Fruit fly (Drosophila melanogaster): ENCODE results near the gene p24-1.

- TF ChIP-seq CG11617 (GFP tag; optimal IDR thresholded peaks at IDR 0.05) = no peak
- TF ChIP-seq cnc (optimal IDR thresholded peaks at IDR 0.05) = no peak
- no peak for TF ChIP-seq CG14711 (tag; optimal IDR thresholded peaks at IDR 0.05)
- TF ChIP-seq kay (GFP tag; ENCODE audit: borderline replicate concordance) = no peak
- TF ChIP-seq CG7101 (tag; optimal IDR thresholded peaks at IDR 0.05) = no peak
- no peak for TF ChIP-seq CG7045 (GFP tag; optimal IDR thresholded peaks at IDR 0.05)
- TF ChIP-seq Clk (GFP tag; optimal IDR thresholded peaks at IDR 0.05) = no peak
- TF ChIP-seq Hr96 (GFP tag; optimal IDR thresholded peaks at IDR 0.05) = no peak
- no peak for TF ChIP-seq pad (GFP tag; optimal IDR thresholded peaks at IDR 0.05)
- no peak for TF ChIP-seq bab1 (GFP tag; optimal IDR thresholded peaks at IDR 0.05)
- no peak for TF ChIP-seq CG33017 (tag; optimal IDR thresholded peaks at IDR 0.05)
These were observed 3.1 kb downstream of the p24-1 start for dm6 chrX:11849267-11849666.
